Fruit fly (Drosophila melanogaster) Kc167 (cell line): Measurements from ENCODE around the gene CG4115.

ENCODE experiments used
- Myc ChIP-seq: fragments of >200 bp; optimal IDR thresholded peaks from 2 replicates; lab custom pipeline; 2017; ENCODE audit warnings: missing external identifiers
- Sin3A ChIP-seq: fragments of >200 bp; optimal IDR thresholded peaks from 2 replicates; lab custom pipeline; 2018; ENCODE audit warnings: missing external identifiers
- h ChIP-seq: fragments of >200 bp; optimal IDR thresholded peaks from 3 replicates; lab custom pipeline; 2018; ENCODE audit warnings: missing external identifiers
- insv ChIP-seq: fragments of >200 bp; optimal IDR thresholded peaks from 3 replicates; lab custom pipeline; 2018; ENCODE audit warnings: missing external identifiers
- psq ChIP-seq: fragments of >200 bp; optimal IDR thresholded peaks from 2 replicates; lab custom pipeline; 2017; ENCODE audit warnings: missing external identifiers

DNA sequence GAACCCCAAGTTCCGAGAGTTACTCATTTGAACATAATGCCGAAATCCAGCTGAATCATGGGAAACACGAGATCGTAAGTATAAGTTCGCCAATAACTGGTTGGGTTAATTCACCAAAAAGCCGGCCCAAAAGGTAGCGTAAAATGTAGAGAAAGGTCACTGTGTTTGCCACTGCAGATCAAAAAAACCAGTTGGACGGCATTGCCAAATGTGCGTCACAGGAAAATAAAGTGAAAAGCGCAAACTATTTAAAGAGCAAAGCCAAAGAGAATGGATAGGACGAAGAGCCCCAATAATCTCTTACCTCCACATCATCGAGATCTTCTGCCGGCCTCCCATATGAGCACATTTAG, 10.8 kb downstream of the CG4115 start:
- TF ChIP-seq insv (lab: Kevin White, UChicago) = no peak
- no peak for TF ChIP-seq psq (lab: Kevin White, UChicago)
- no peak for TF ChIP-seq h (lab: Kevin White, UChicago)
- no peak for TF ChIP-seq Myc (lab: Kevin White, UChicago)
- TF ChIP-seq Sin3A (lab: Kevin White, UChicago) = no peak
